Fruit fly (Drosophila melanogaster): ENCODE measurements around the gene CG8372.

DNA sequence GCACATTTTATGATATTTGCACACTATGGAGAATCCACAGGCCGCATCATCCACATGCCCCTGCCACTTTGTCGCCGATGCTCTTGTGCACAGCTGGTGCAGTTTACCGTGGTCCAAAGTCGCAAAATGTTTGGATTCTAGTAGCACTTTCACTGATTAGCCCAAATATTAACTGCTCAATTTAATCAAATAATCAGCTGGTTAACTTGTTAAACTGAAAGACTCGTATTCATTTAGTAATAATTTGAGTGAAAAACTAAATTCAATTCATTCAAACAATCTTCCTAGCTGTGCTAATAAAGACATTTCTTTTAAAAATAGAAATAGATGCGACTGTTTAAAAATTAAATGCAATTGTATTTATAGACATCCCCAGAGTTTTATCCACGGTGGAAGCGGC lies 44.6 kb downstream of the CG8372 start:
- TF ChIP-seq br (GFP tag; optimal IDR thresholded peaks at IDR 0.05): no peak
- no peak for TF ChIP-seq OdsH (GFP tag; optimal IDR thresholded peaks at IDR 0.05)
- no peak for TF ChIP-seq h (GFP tag; optimal IDR thresholded peaks at IDR 0.05)
- no peak for TF ChIP-seq Hr83 (GFP tag; optimal IDR thresholded peaks at IDR 0.05; ENCODE audit: poor library complexity, severe bottlenecking)
- no peak for TF ChIP-seq CG9705 (GFP tag; optimal IDR thresholded peaks at IDR 0.05)
- no peak for TF ChIP-seq Myc (optimal IDR thresholded peaks at IDR 0.05)
- no peak for TF ChIP-seq HLH106 (tag; optimal IDR thresholded peaks at IDR 0.05)
- no peak for TF ChIP-seq rgr (GFP tag; optimal IDR thresholded peaks at IDR 0.05)
- no peak for TF ChIP-seq dmrt93B (GFP tag; optimal IDR thresholded peaks at IDR 0.05)
- no peak for TF ChIP-seq Abd-B (GFP tag; optimal IDR thresholded peaks at IDR 0.05)
- TF ChIP-seq fru (GFP tag; optimal IDR thresholded peaks at IDR 0.05): no peak
- no peak for TF ChIP-seq dl (GFP tag; optimal IDR thresholded peaks at IDR 0.05; ENCODE audit: insufficient read depth in 1 of 2, partially characterized antibody in 2 of 2)
